1 fruit fly cellular context compared by ENCODE assay signal in the genomic region with DNA sequence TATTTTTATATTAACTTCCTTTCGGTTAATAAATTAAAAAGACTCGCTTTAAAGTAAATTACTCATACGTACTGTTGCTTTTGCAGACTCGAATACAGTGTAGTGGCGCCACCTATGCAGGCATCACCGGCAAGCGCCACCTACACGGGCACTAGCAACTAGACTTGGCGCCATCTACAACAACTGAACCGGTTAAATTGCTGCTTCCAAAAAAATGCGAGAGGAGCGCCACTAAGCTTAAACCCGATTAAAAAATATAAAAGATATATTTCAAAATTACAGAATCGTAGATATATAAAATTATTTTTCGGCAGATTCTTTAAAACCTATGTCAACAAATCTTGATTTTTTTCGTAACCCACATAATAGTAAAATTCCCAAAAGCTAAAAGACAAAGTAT.
TF ChIP-seq lines count a peak whose summit lies in the region.

No protein-coding gene starts in this region.

TF ChIP-seq in whole organism, embryonic, 481 proteins besides CTCF, POLR2A, EP300 and RAD21 (continued from another document and continues in another):
- TF ChIP-seq CG10462 (GFP tag; optimal IDR thresholded peaks at IDR 0.05; lab: Kevin White, UChicago) (peak; percentile 20), pros (GFP tag; optimal IDR thresholded peaks at IDR 0.05; lab: Kevin White, UChicago) (no peak), Chrac-16 (GFP tag; optimal IDR thresholded peaks at IDR 0.05; lab: Kevin White, UChicago) (peak; percentile 85), CG15011 (GFP tag; optimal IDR thresholded peaks at IDR 0.05; lab: Kevin White, UChicago) (peak; percentile 52), GATAe (GFP tag; conservative IDR thresholded peaks at IDR 0.05; lab: Robert Waterston, UW) (no peak), Doc3 (GFP tag; IDR thresholded peaks at IDR 0.05; lab: Robert Waterston, UW; ENCODE audit: partially characterized antibody) (no peak), CG7987 (GFP tag; optimal IDR thresholded peaks at IDR 0.05; lab: Kevin White, UChicago) (peak; percentile 93), CG8944 (GFP tag; optimal IDR thresholded peaks at IDR 0.05; lab: Kevin White, UChicago) (peak; percentile 56), CG15073 (GFP tag; optimal IDR thresholded peaks at IDR 0.05; lab: Kevin White, UChicago) (peak; percentile 17), dan (GFP tag; IDR thresholded peaks at IDR 0.05; lab: Robert Waterston, UW) (no peak; the same call in 1 of the 2 replicates), tna (GFP tag; IDR thresholded peaks at IDR 0.05; lab: Robert Waterston, UW; ENCODE audit: partially characterized antibody) (peak; percentile 46; the same call in 1 of the 2 replicates), Hr3 (GFP tag; optimal IDR thresholded peaks at IDR 0.05; lab: Kevin White, UChicago) (peak; percentile 80), prd (optimal IDR thresholded peaks at IDR 0.05; lab: Kevin White, UChicago) (no peak), prd (GFP tag; IDR thresholded peaks at IDR 0.05; lab: Robert Waterston, UW) (peak; percentile 92), CG9797 (GFP tag; optimal IDR thresholded peaks at IDR 0.05; lab: Kevin White, UChicago) (no peak), dati (GFP tag; IDR thresholded peaks at IDR 0.05; lab: Robert Waterston, UW) (peak; percentile 88), CG34376 (GFP tag; optimal IDR thresholded peaks at IDR 0.05; lab: Kevin White, UChicago) (peak; percentile 66), CG6175 (GFP tag; IDR thresholded peaks at IDR 0.05; lab: Robert Waterston, UW) (peak; percentile 83), Xbp1 (GFP tag; optimal IDR thresholded peaks at IDR 0.05; lab: Kevin White, UChicago) (peak; percentile 86), CG17186 (GFP tag; optimal IDR thresholded peaks at IDR 0.05; lab: Kevin White, UChicago) (no peak), trh (GFP tag; optimal IDR thresholded peaks at IDR 0.05; lab: Kevin White, UChicago) (no peak), Dll (GFP tag; IDR thresholded peaks at IDR 0.05; lab: Robert Waterston, UW; ENCODE audit: partially characterized antibody) (no peak), Hr78 (GFP tag; optimal IDR thresholded peaks at IDR 0.05; lab: Kevin White, UChicago) (no peak), CG4820 (GFP tag; optimal IDR thresholded peaks at IDR 0.05; lab: Kevin White, UChicago) (peak; percentile 90), CG2199 (GFP tag; IDR thresholded peaks at IDR 0.05; lab: Robert Waterston, UW) (peak; percentile 96), disco-r (GFP tag; optimal IDR thresholded peaks at IDR 0.05; lab: Kevin White, UChicago) (peak; percentile 4), Max (GFP tag; optimal IDR thresholded peaks at IDR 0.05; lab: Kevin White, UChicago) (peak; percentile 62), tll (GFP tag; optimal IDR thresholded peaks at IDR 0.05; lab: Kevin White, UChicago) (no peak), Opbp (GFP tag; IDR thresholded peaks at IDR 0.05; lab: Robert Waterston, UW; ENCODE audit: partially characterized antibody) (peak; percentile 61; the same call in 1 of the 3 replicates), zen2 (GFP tag; IDR thresholded peaks at IDR 0.05; lab: Robert Waterston, UW; ENCODE audit: partially characterized antibody) (no peak), Nf-YB (GFP tag; optimal IDR thresholded peaks at IDR 0.05; lab: Kevin White, UChicago) (no peak), E2f2 (GFP tag; IDR thresholded peaks at IDR 0.05; lab: Robert Waterston, UW) (peak; percentile 60), CG32767 (GFP tag; IDR thresholded peaks at IDR 0.05; lab: Robert Waterston, UW) (peak; percentile 33; the same call in 1 of the 2 replicates), CkIIα-i1 (GFP tag; IDR thresholded peaks at IDR 0.05; lab: Robert Waterston, UW) (no peak), CG5953 (GFP tag; IDR thresholded peaks at IDR 0.05; lab: Robert Waterston, UW) (peak; percentile 84), CG1792 (GFP tag; optimal IDR thresholded peaks at IDR 0.05; lab: Kevin White, UChicago) (peak; percentile 79), HLH54F (GFP tag; optimal IDR thresholded peaks at IDR 0.05; lab: Kevin White, UChicago) (peak; percentile 58), CG11247 (GFP tag; IDR thresholded peaks at IDR 0.05; lab: Robert Waterston, UW) (peak; percentile 97), CG4424 (GFP tag; optimal IDR thresholded peaks at IDR 0.05; lab: Kevin White, UChicago) (peak; percentile 93), CG18476 (GFP tag; optimal IDR thresholded peaks at IDR 0.05; lab: Kevin White, UChicago) (peak; percentile 75), gsb (GFP tag; IDR thresholded peaks at IDR 0.05; lab: Robert Waterston, UW) (peak; percentile 82), CG17802 (tag; optimal IDR thresholded peaks at IDR 0.05; lab: Kevin White, UChicago) (peak; percentile 75), cwo (GFP tag; optimal IDR thresholded peaks at IDR 0.05; lab: Kevin White, UChicago) (peak; percentile 41), CHES-1-like (GFP tag; optimal IDR thresholded peaks at IDR 0.05; lab: Kevin White, UChicago) (peak; percentile 34), Ssrp (tag; optimal IDR thresholded peaks at IDR 0.05; lab: Kevin White, UChicago) (peak; percentile 31), bab2 (GFP tag; optimal IDR thresholded peaks at IDR 0.05; lab: Kevin White, UChicago) (peak; percentile 97), otp (GFP tag; IDR thresholded peaks at IDR 0.05; lab: Robert Waterston, UW) (peak; percentile 89), gsb-n (tag; optimal IDR thresholded peaks at IDR 0.05; lab: Kevin White, UChicago) (peak; percentile 11), psq (GFP tag; optimal IDR thresholded peaks at IDR 0.05; lab: Kevin White, UChicago) (no peak), br (optimal IDR thresholded peaks at IDR 0.05; lab: Kevin White, UChicago) (no peak), gcm (GFP tag; optimal IDR thresholded peaks at IDR 0.05; lab: Kevin White, UChicago) (no peak), CG15601 (tag; optimal IDR thresholded peaks at IDR 0.05; lab: Kevin White, UChicago) (peak; percentile 25), Sin3A (optimal IDR thresholded peaks at IDR 0.05; lab: Kevin White, UChicago) (no peak), Sox100B (GFP tag; optimal IDR thresholded peaks at IDR 0.05; lab: Kevin White, UChicago) (peak; percentile 16), abd-A (tag; optimal IDR thresholded peaks at IDR 0.05; lab: Kevin White, UChicago) (no peak), tup (GFP tag; optimal IDR thresholded peaks at IDR 0.05; lab: Kevin White, UChicago) (no peak), HLH3B (GFP tag; IDR thresholded peaks at IDR 0.05; lab: Robert Waterston, UW) (peak; percentile 89), HHEX (GFP tag; optimal IDR thresholded peaks at IDR 0.05; lab: Kevin White, UChicago) (peak; percentile 87), row (GFP tag; IDR thresholded peaks at IDR 0.05; lab: Robert Waterston, UW) (peak; percentile 61; the same call in 2 of the 3 replicates), unc-4 (GFP tag; IDR thresholded peaks at IDR 0.05; lab: Robert Waterston, UW; ENCODE audit: partially characterized antibody) (peak; percentile 41; the same call in 1 of the 2 replicates), CG9215 (GFP tag; IDR thresholded peaks at IDR 0.05; lab: Robert Waterston, UW) (peak; percentile 77), CG12942 (GFP tag; optimal IDR thresholded peaks at IDR 0.05; lab: Kevin White, UChicago) (peak; percentile 50), h (optimal IDR thresholded peaks at IDR 0.05; lab: Kevin White, UChicago) (no peak), CG30020 (tag; optimal IDR thresholded peaks at IDR 0.05; lab: Kevin White, UChicago) (no peak), corto (GFP tag; optimal IDR thresholded peaks at IDR 0.05; lab: Kevin White, UChicago) (no peak), pita (GFP tag; optimal IDR thresholded peaks at IDR 0.05; lab: Kevin White, UChicago) (peak; percentile 3), nau (GFP tag; optimal IDR thresholded peaks at IDR 0.05; lab: Kevin White, UChicago) (peak; percentile 82), CG4730 (GFP tag; IDR thresholded peaks at IDR 0.05; lab: Robert Waterston, UW) (peak; percentile 91), Dbx (GFP tag; IDR thresholded peaks at IDR 0.05; lab: Robert Waterston, UW) (peak; percentile 95), CG7556 (GFP tag; optimal IDR thresholded peaks at IDR 0.05; lab: Kevin White, UChicago) (peak; percentile 19), Dek (tag; optimal IDR thresholded peaks at IDR 0.05; lab: Kevin White, UChicago) (peak; percentile 38), CG14050 (GFP tag; IDR thresholded peaks at IDR 0.05; lab: Robert Waterston, UW) (peak; percentile 72), CG33557 (GFP tag; optimal IDR thresholded peaks at IDR 0.05; lab: Kevin White, UChicago) (no peak), en (GFP tag; optimal IDR thresholded peaks at IDR 0.05; lab: Kevin White, UChicago) (peak; percentile 65), lbe (GFP tag; optimal IDR thresholded peaks at IDR 0.05; lab: Kevin White, UChicago) (peak; percentile 69), Hr39 (optimal IDR thresholded peaks at IDR 0.05; lab: Kevin White, UChicago) (no peak), CG4854 (GFP tag; optimal IDR thresholded peaks at IDR 0.05; lab: Kevin White, UChicago) (peak; percentile 86), cas (GFP tag; IDR thresholded peaks at IDR 0.05; lab: Robert Waterston, UW) (no peak), D19A (tag; optimal IDR thresholded peaks at IDR 0.05; lab: Kevin White, UChicago) (peak; percentile 69), wek (GFP tag; optimal IDR thresholded peaks at IDR 0.05; lab: Kevin White, UChicago) (peak; percentile 38), CG9932 (GFP tag; IDR thresholded peaks at IDR 0.05; lab: Robert Waterston, UW) (peak; percentile 95), insv (GFP tag; optimal IDR thresholded peaks at IDR 0.05; lab: Kevin White, UChicago) (peak in 1 of 2 experiments; percentile 15), Dip2 (GFP tag; IDR thresholded peaks at IDR 0.05; lab: Robert Waterston, UW) (no peak), vvl (GFP tag; IDR thresholded peaks at IDR 0.05; lab: Robert Waterston, UW) (peak; percentile 94), gem (tag; optimal IDR thresholded peaks at IDR 0.05; lab: Kevin White, UChicago) (peak; percentile 73), CG4404 (GFP tag; IDR thresholded peaks at IDR 0.05; lab: Robert Waterston, UW) (peak; percentile 68), ttk (GFP tag; IDR thresholded peaks at IDR 0.05; lab: Robert Waterston, UW) (peak; percentile 78), grn (GFP tag; optimal IDR thresholded peaks at IDR 0.05; lab: Kevin White, UChicago) (no peak), kni (GFP tag; optimal IDR thresholded peaks at IDR 0.05; lab: Kevin White, UChicago) (peak; percentile 75), CG12299 (tag; optimal IDR thresholded peaks at IDR 0.05; lab: Kevin White, UChicago) (no peak), inv (GFP tag; IDR thresholded peaks at IDR 0.05; lab: Robert Waterston, UW; ENCODE audit: partially characterized antibody) (no peak; the same call in 1 of the 2 replicates), HLH4C (GFP tag; IDR thresholded peaks at IDR 0.05; lab: Robert Waterston, UW; ENCODE audit: partially characterized antibody) (no peak), ssp (GFP tag; IDR thresholded peaks at IDR 0.05; lab: Robert Waterston, UW) (peak; percentile 80), CG12155 (GFP tag; optimal IDR thresholded peaks at IDR 0.05; lab: Kevin White, UChicago) (peak; percentile 47), oc (tag; optimal IDR thresholded peaks at IDR 0.05; lab: Kevin White, UChicago) (no peak), CG8924 (tag; optimal IDR thresholded peaks at IDR 0.05; lab: Kevin White, UChicago) (no peak), H15 (GFP tag; IDR thresholded peaks at IDR 0.05; lab: Robert Waterston, UW) (peak; percentile 90), CG17385 (GFP tag; optimal IDR thresholded peaks at IDR 0.05; lab: Kevin White, UChicago) (peak; percentile 39), Usf (GFP tag; optimal IDR thresholded peaks at IDR 0.05; lab: Kevin White, UChicago) (peak; percentile 31), CG18599 (GFP tag; optimal IDR thresholded peaks at IDR 0.05; lab: Kevin White, UChicago) (peak; percentile 82), CG7786 (GFP tag; optimal IDR thresholded peaks at IDR 0.05; lab: Kevin White, UChicago) (peak; percentile 34), Kr (GFP tag; optimal IDR thresholded peaks at IDR 0.05; lab: Kevin White, UChicago) (no peak), CG14965 (GFP tag; optimal IDR thresholded peaks at IDR 0.05; lab: Kevin White, UChicago; ENCODE audit: borderline replicate concordance) (peak; percentile 63), CG10147 (GFP tag; optimal IDR thresholded peaks at IDR 0.05; lab: Kevin White, UChicago) (peak; percentile 50), CG17361 (GFP tag; IDR thresholded peaks at IDR 0.05; lab: Robert Waterston, UW) (peak; percentile 81), CG2120 (GFP tag; optimal IDR thresholded peaks at IDR 0.05; lab: Kevin White, UChicago) (peak; percentile 67), CG13123 (GFP tag; optimal IDR thresholded peaks at IDR 0.05; lab: Kevin White, UChicago) (no peak), CG15696 (tag; optimal IDR thresholded peaks at IDR 0.05; lab: Kevin White, UChicago) (peak; percentile 95), dpn (GFP tag; optimal IDR thresholded peaks at IDR 0.05; lab: Kevin White, UChicago) (peak; percentile 67 to 80), Atf6 (GFP tag; IDR thresholded peaks at IDR 0.05; lab: Robert Waterston, UW) (peak; percentile 72), CG43689 (GFP tag; IDR thresholded peaks at IDR 0.05; lab: Robert Waterston, UW) (0 out of 2 replicates have a peak, but pooled peaks have one; percentile 41), NC2α (GFP tag; optimal IDR thresholded peaks at IDR 0.05; lab: Kevin White, UChicago) (peak; percentile 45), crol (GFP tag; IDR thresholded peaks at IDR 0.05; lab: Robert Waterston, UW) (peak; percentile 52), CG11695 (GFP tag; IDR thresholded peaks at IDR 0.05; lab: Robert Waterston, UW) (no peak), sc (optimal IDR thresholded peaks at IDR 0.05; lab: Kevin White, UChicago) (no peak), sc (GFP tag; optimal IDR thresholded peaks at IDR 0.05; lab: Kevin White, UChicago) (peak; percentile 32), CG10979 (tag; optimal IDR thresholded peaks at IDR 0.05; lab: Kevin White, UChicago) (peak; percentile 98), scrt (GFP tag; optimal IDR thresholded peaks at IDR 0.05; lab: Kevin White, UChicago) (peak; percentile 62), MESR4 (GFP tag; optimal IDR thresholded peaks at IDR 0.05; lab: Kevin White, UChicago) (no peak), Meics (GFP tag; optimal IDR thresholded peaks at IDR 0.05; lab: Kevin White, UChicago) (peak; percentile 92), BtbVII (GFP tag; optimal IDR thresholded peaks at IDR 0.05; lab: Kevin White, UChicago) (peak; percentile 72), croc (GFP tag; conservative IDR thresholded peaks at IDR 0.05; lab: Robert Waterston, UW) (peak; percentile 78; the same call in 2 of the 3 replicates), Poxn (GFP tag; IDR thresholded peaks at IDR 0.05; lab: Robert Waterston, UW) (no peak), CG12236 (GFP tag; optimal IDR thresholded peaks at IDR 0.05; lab: Kevin White, UChicago) (no peak), CrebB (tag; optimal IDR thresholded peaks at IDR 0.05; lab: Kevin White, UChicago) (no peak), pho (GFP tag; optimal IDR thresholded peaks at IDR 0.05; lab: Kevin White, UChicago) (peak; percentile 43)
